Worm (Caenorhabditis elegans): ENCODE data around the gene copb-2.

The copb-2 gene

DNA sequence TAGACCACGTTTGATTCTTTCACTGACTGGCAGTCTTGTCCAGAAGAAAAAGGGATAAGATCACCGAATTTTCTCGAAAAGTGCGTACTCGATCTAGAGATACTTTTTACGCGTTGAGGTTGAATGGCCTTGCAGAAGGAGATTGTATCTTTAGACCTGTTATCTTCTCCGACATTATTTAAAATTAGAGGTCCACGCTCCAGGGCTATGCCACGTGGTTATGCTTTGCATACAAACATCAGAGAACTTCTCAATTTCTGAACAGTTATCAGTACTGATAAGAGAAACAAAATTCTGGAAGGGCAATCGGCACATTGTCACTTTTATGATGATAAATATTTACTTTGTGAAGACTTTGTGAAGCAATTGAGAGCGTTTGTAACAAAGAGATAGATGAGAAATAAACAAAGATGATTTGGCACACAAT, 17.4 kb upstream of the copb-2 start:
- TF ChIP-seq aly-1 (tag; optimal IDR thresholded peaks at IDR 0.05) (no peak), F13C5.2 (tag; optimal IDR thresholded peaks at IDR 0.05) (no peak), ama-1 (optimal IDR thresholded peaks at IDR 0.05) (no peak)

- no peak for TF ChIP-seq ceh-36 (tag; optimal IDR thresholded peaks at IDR 0.05)
- no peak for TF ChIP-seq pes-1 (GFP tag; IDR thresholded peaks at IDR 0.05)
- no peak for TF ChIP-seq tbx-37 (GFP tag; conservative IDR thresholded peaks at IDR 0.05)
- TF ChIP-seq ama-1 (optimal IDR thresholded peaks at IDR 0.05) = no peak
- no peak for TF ChIP-seq hmg-4 (GFP tag; optimal IDR thresholded peaks at IDR 0.05)
Measured at ce11 chrIV:9443940-9444339, 15.6 kb upstream of the copb-2 start, which contains the start of gene F38E11.9. Gene F38E11.9, minus strand, starts transcription at chrIV:9444040.

ce11 chrIV:9444417-9445026, 15.0 kb upstream of the copb-2 start:
- no peak for TF ChIP-seq tbx-37 (GFP tag; conservative IDR thresholded peaks at IDR 0.05)
- TF ChIP-seq scrt-1 (GFP tag; IDR thresholded peaks at IDR 0.05) = no peak
- TF ChIP-seq sea-1 (GFP tag; conservative IDR thresholded peaks at IDR 0.05) = 0 out of 2 replicates have a peak, but pooled peaks have one; percentile 19
- peak; percentile 57 for TF ChIP-seq hmg-4 (GFP tag; optimal IDR thresholded peaks at IDR 0.05)
- TF ChIP-seq ets-7 (tag; optimal IDR thresholded peaks at IDR 0.05) = no peak
- peak; percentile 69 for TF ChIP-seq flt-1 (GFP tag; IDR thresholded peaks at IDR 0.05)
- TF ChIP-seq F13C5.2 (tag; optimal IDR thresholded peaks at IDR 0.05) = peak; percentile 85
- no peak for TF ChIP-seq pes-1 (GFP tag; IDR thresholded peaks at IDR 0.05)
- peak; percentile 3 for TF ChIP-seq B0310.2 (tag; optimal IDR thresholded peaks at IDR 0.05)
- TF ChIP-seq tbx-11 (GFP tag; IDR thresholded peaks at IDR 0.05) = no peak
- no peak for TF ChIP-seq hmbx-1 (tag; optimal IDR thresholded peaks at IDR 0.05)
- TF ChIP-seq ama-1 (optimal IDR thresholded peaks at IDR 0.05) = peak; percentile 93

DNA sequence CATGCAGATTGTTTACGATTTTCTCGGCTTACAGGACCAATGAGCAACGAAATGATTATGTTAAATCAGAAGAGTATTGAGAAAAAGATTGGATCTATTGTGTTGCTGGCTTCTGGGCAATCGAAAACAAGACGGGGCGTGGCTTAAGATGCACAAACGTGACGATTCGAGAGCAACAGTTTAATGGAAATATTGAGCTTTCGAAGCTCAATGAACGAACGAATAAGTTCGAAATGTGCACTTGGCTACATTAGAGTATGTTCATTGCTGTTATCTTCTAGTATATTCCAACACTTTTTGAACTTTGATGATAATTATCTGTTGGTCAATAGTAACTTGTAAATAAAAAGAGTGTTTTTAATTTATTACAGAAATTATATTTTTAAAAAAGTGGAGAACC, 14.1 kb upstream of the copb-2 start, which contains the start of gene hsp-12.3:
Gene hsp-12.3, minus strand, starts transcription at position 101 of the 400 bp plus-strand sequence.
- TF ChIP-seq ets-7 (tag; optimal IDR thresholded peaks at IDR 0.05) (no peak), hmbx-1 (tag; optimal IDR thresholded peaks at IDR 0.05) (no peak), ceh-13 (GFP tag; optimal IDR thresholded peaks at IDR 0.05) (no peak), B0310.2 (tag; optimal IDR thresholded peaks at IDR 0.05) (no peak), scrt-1 (GFP tag; IDR thresholded peaks at IDR 0.05) (no peak), ceh-36 (tag; optimal IDR thresholded peaks at IDR 0.05) (no peak), sea-1 (GFP tag; conservative IDR thresholded peaks at IDR 0.05) (no peak), aly-1 (tag; optimal IDR thresholded peaks at IDR 0.05) (no peak), pes-1 (GFP tag; IDR thresholded peaks at IDR 0.05) (no peak), ama-1 (optimal IDR thresholded peaks at IDR 0.05) (no peak), F13C5.2 (tag; optimal IDR thresholded peaks at IDR 0.05) (no peak), hnd-1 (tag; optimal IDR thresholded peaks at IDR 0.05) (no peak), flt-1 (GFP tag; IDR thresholded peaks at IDR 0.05) (no peak)

ce11 chrIV:9447209-9447608, 12.3 kb upstream of the copb-2 start, which contains the start of gene hsp-12.6:
Gene hsp-12.6, minus strand, starts transcription at chrIV:9447228.
- TF ChIP-seq sea-1 (GFP tag; conservative IDR thresholded peaks at IDR 0.05) = no peak
- no peak for TF ChIP-seq ceh-13 (GFP tag; optimal IDR thresholded peaks at IDR 0.05)
- no peak for TF ChIP-seq hnd-1 (tag; optimal IDR thresholded peaks at IDR 0.05)

DNA sequence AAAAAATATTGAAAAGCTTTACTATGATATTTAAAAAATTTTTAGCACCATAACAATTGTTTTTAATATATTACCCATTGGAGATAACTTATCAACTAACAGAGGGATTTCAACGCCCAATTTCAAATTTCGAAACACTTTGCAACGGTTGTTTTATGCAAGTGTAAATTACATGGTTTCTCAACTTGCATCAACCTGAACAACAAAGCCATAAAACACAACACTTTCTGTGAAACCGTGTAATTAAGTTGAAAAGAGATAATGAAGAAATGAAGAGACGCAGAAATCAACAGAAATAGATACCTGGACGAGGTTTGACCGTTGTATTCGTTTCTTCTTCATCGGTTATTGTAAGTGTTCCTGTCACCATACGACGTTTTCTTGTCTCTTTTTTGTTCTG, 9.2 kb upstream of the copb-2 start, which contains the start of gene cpin-1:
Gene cpin-1, plus strand, starts transcription at position 301 of the 400 bp plus-strand sequence.
- TF ChIP-seq aly-1 (tag; optimal IDR thresholded peaks at IDR 0.05) (no peak), scrt-1 (GFP tag; IDR thresholded peaks at IDR 0.05) (no peak), F13C5.2 (tag; optimal IDR thresholded peaks at IDR 0.05) (no peak), tra-4 (tag; optimal IDR thresholded peaks at IDR 0.05) (no peak), hmg-4 (GFP tag; optimal IDR thresholded peaks at IDR 0.05) (no peak), tbx-37 (GFP tag; conservative IDR thresholded peaks at IDR 0.05) (no peak), pes-1 (GFP tag; IDR thresholded peaks at IDR 0.05) (no peak), ceh-36 (tag; optimal IDR thresholded peaks at IDR 0.05) (no peak)

DNA sequence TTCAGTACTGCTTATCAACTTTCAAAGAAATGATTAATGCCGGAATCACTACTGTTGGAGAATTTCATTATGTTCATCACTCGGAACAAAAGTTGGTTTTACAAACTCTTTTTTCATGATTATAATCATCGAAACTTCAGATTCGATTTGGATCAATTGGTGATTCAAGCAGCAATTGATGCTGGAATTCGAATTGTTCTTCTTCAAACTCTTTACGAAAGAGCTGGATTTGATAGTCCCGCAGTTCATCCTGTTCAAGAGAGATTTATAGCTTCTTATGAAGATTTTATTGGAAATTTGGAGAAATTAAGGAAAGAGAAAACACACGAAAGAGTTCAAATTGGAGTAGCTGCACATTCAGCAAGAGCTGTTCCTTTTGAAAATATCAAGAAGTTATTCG, 7.7 kb upstream of the copb-2 start:
- no peak for TF ChIP-seq flt-1 (GFP tag; IDR thresholded peaks at IDR 0.05)
- no peak for TF ChIP-seq ama-1 (optimal IDR thresholded peaks at IDR 0.05)
- no peak for TF ChIP-seq B0310.2 (tag; optimal IDR thresholded peaks at IDR 0.05)
- TF ChIP-seq hnd-1 (tag; optimal IDR thresholded peaks at IDR 0.05) = no peak
- TF ChIP-seq ets-7 (tag; optimal IDR thresholded peaks at IDR 0.05) = no peak
- no peak for TF ChIP-seq pes-1 (GFP tag; IDR thresholded peaks at IDR 0.05)
- TF ChIP-seq hmbx-1 (tag; optimal IDR thresholded peaks at IDR 0.05) = no peak
- no peak for TF ChIP-seq ceh-36 (tag; optimal IDR thresholded peaks at IDR 0.05)
- TF ChIP-seq F13C5.2 (tag; optimal IDR thresholded peaks at IDR 0.05) = no peak
- TF ChIP-seq tra-4 (tag; optimal IDR thresholded peaks at IDR 0.05) = no peak

- TF ChIP-seq scrt-1 (GFP tag; IDR thresholded peaks at IDR 0.05) = no peak
- no peak for TF ChIP-seq ceh-36 (tag; optimal IDR thresholded peaks at IDR 0.05)
- no peak for TF ChIP-seq pes-1 (GFP tag; IDR thresholded peaks at IDR 0.05)
- no peak for TF ChIP-seq sea-1 (GFP tag; conservative IDR thresholded peaks at IDR 0.05)
- TF ChIP-seq ama-1 (optimal IDR thresholded peaks at IDR 0.05) = no peak
- TF ChIP-seq tbx-37 (GFP tag; conservative IDR thresholded peaks at IDR 0.05) = no peak
- TF ChIP-seq tra-4 (tag; optimal IDR thresholded peaks at IDR 0.05) = no peak
- TF ChIP-seq B0310.2 (tag; optimal IDR thresholded peaks at IDR 0.05) = no peak
- no peak for TF ChIP-seq ets-7 (tag; optimal IDR thresholded peaks at IDR 0.05)
- no peak for TF ChIP-seq hnd-1 (tag; optimal IDR thresholded peaks at IDR 0.05)
- TF ChIP-seq hmbx-1 (tag; optimal IDR thresholded peaks at IDR 0.05) = no peak
- no peak for TF ChIP-seq flt-1 (GFP tag; IDR thresholded peaks at IDR 0.05)
- no peak for TF ChIP-seq tbx-11 (GFP tag; IDR thresholded peaks at IDR 0.05)
- no peak for TF ChIP-seq hmg-4 (GFP tag; optimal IDR thresholded peaks at IDR 0.05)
- TF ChIP-seq F13C5.2 (tag; optimal IDR thresholded peaks at IDR 0.05) = no peak
- no peak for TF ChIP-seq ceh-13 (GFP tag; optimal IDR thresholded peaks at IDR 0.05)
- TF ChIP-seq aly-1 (tag; optimal IDR thresholded peaks at IDR 0.05) = no peak
Measured at ce11 chrIV:9457400-9457799, 2.1 kb upstream of the copb-2 start, which contains the start of gene cutl-17. Gene cutl-17, minus strand, starts transcription at chrIV:9457500.

Data from whole organism, early embryonic.